Worm (Caenorhabditis elegans) whole organism, L4 larva: ENCODE measurements around the gene rme-1.

Source experiments
- F26F4.8 ChIP-seq: fragments of 200-800 bp; sonication (Bioruptor generic); conservative IDR thresholded peaks from 2 replicates; pipeline ENCODE4 v1.3.6; 2022; ENCODE audit warnings: missing genetic modification characterization, missing compliant biosample characterization
- R02D3.7 ChIP-seq: fragments of 150-350 bp; sonication (generic microtip); optimal IDR thresholded peaks from 3 replicates; lab custom pipeline; 2014; ENCODE audit warnings: missing biosample characterization, missing genetic modification characterization
- T20F7.1 ChIP-seq: fragments of 200-800 bp; sonication (Bioruptor generic); optimal IDR thresholded peaks from 2 replicates; lab custom pipeline; 2018; ENCODE audit warnings: mild to moderate bottlenecking, missing genetic modification characterization, missing compliant biosample characterization
- T26A8.4 ChIP-seq: fragments of 200-800 bp; sonication (Bioruptor generic); IDR thresholded peaks from 2 replicates; pipeline ENCODE4 v1.3.6; 2022; ENCODE audit warnings: missing genetic modification characterization, missing compliant biosample characterization
- Y105C5A.15 ChIP-seq: fragments of 200-800 bp; sonication (Bioruptor generic); IDR thresholded peaks from 2 replicates; pipeline ENCODE4 v1.3.6; 2022; ENCODE audit warnings: missing genetic modification characterization, missing compliant biosample characterization
- Y75B8A.6 ChIP-seq: fragments of 200-800 bp; sonication (Bioruptor generic); IDR thresholded peaks from 2 replicates; pipeline ENCODE4 v1.3.6; 2022; ENCODE audit warnings: missing genetic modification reagents, missing genetic modification characterization, missing compliant biosample characterization
- ZK337.2 ChIP-seq: fragments of 200-800 bp; sonication (Bioruptor generic); IDR thresholded peaks from 2 replicates; pipeline ENCODE4 v1.3.6; 2022; ENCODE audit warnings: missing genetic modification reagents, missing genetic modification characterization, missing compliant biosample characterization
- ZK546.5 ChIP-seq, 2 experiments: sonication (generic microtip); optimal IDR thresholded peaks; 2 replicates each; lab custom pipeline; 2017; ENCODE audit warnings: missing biosample characterization in 2 of 2, missing genetic modification characterization in 2 of 2
- aha-1 ChIP-seq: fragments of 150-350 bp; peaks from one replicate; lab custom pipeline; 2014; ENCODE audit warnings: missing biosample characterization, missing genetic modification characterization
- aly-2 ChIP-seq: sonication (generic microtip); optimal IDR thresholded peaks from 2 replicates; lab custom pipeline; 2018; ENCODE audit warnings: missing biosample characterization, missing genetic modification characterization
- ceh-20 ChIP-seq: fragments of 200-800 bp; sonication (Bioruptor generic); IDR thresholded peaks from 2 replicates; pipeline ENCODE4 v1.3.6; 2022; ENCODE audit warnings: missing genetic modification reagents, missing genetic modification characterization, missing compliant biosample characterization
- ceh-32 ChIP-seq: sonication (generic microtip); optimal IDR thresholded peaks from 2 replicates; lab custom pipeline; 2016; ENCODE audit warnings: mild to moderate bottlenecking, missing genetic modification characterization, missing compliant biosample characterization; ENCODE audit not compliant: poor library complexity
- ceh-44 ChIP-seq: fragments of 200-800 bp; sonication (Bioruptor generic); IDR thresholded peaks from 2 replicates; pipeline ENCODE4 v1.3.6; 2022; ENCODE audit warnings: missing genetic modification reagents, missing genetic modification characterization, missing compliant biosample characterization
- ceh-62 ChIP-seq: sonication (generic microtip); optimal IDR thresholded peaks from 2 replicates; lab custom pipeline; 2017; ENCODE audit warnings: missing biosample characterization, missing genetic modification characterization
- ceh-82 ChIP-seq: sonication (generic microtip); optimal IDR thresholded peaks from 2 replicates; lab custom pipeline; 2017; ENCODE audit warnings: missing biosample characterization, missing genetic modification characterization
- cey-2 ChIP-seq: sonication (generic microtip); optimal IDR thresholded peaks from 3 replicates; lab custom pipeline; 2017; ENCODE audit warnings: missing genetic modification characterization, mild to moderate bottlenecking, missing compliant biosample characterization, antibody characterized with exemption, borderline replicate concordance; ENCODE audit not compliant: insufficient read depth
- ctbp-1 ChIP-seq: fragments of 200-800 bp; sonication (Bioruptor generic); IDR thresholded peaks from 2 replicates; pipeline ENCODE4 v1.3.6; 2022; ENCODE audit warnings: missing genetic modification reagents, missing genetic modification characterization, missing compliant biosample characterization
- daf-16 ChIP-seq, 3 experiments: sonication (generic microtip); optimal IDR thresholded peaks; 2 replicates each; lab custom pipeline; 2016 to 2017; ENCODE audit warnings: missing genetic modification characterization in 3 of 3, missing genetic modification reagents in 3 of 3, mild to moderate bottlenecking in 2 of 3, missing compliant biosample characterization in 2 of 3, missing biosample characterization in 1 of 3, moderate library complexity in 1 of 3
- dmd-9 ChIP-seq: fragments of 200-800 bp; sonication (Bioruptor generic); IDR thresholded peaks from 2 replicates; pipeline ENCODE4 v1.3.6; 2022; ENCODE audit warnings: missing genetic modification reagents, missing genetic modification characterization, missing compliant biosample characterization
- dpl-1 ChIP-seq: fragments of 150-350 bp; optimal IDR thresholded peaks from 2 replicates; lab custom pipeline; 2014; ENCODE audit warnings: missing biosample characterization, missing genetic modification reagents, missing genetic modification characterization
- egl-27 ChIP-seq: sonication (generic microtip); optimal IDR thresholded peaks from 3 replicates; lab custom pipeline; 2017; ENCODE audit warnings: missing biosample characterization, missing genetic modification reagents, missing genetic modification characterization
- egl-43 ChIP-seq: fragments of 200-800 bp; sonication (Bioruptor generic); IDR thresholded peaks from 2 replicates; pipeline ENCODE4 v1.3.6; 2022; ENCODE audit warnings: missing genetic modification reagents, missing genetic modification characterization, missing compliant biosample characterization
- hlh-11 ChIP-seq: fragments of 200-800 bp; sonication (Bioruptor generic); optimal IDR thresholded peaks from 2 replicates; lab custom pipeline; 2018; ENCODE audit warnings: mild to moderate bottlenecking, missing genetic modification characterization, missing compliant biosample characterization
- jun-1 ChIP-seq: fragments of 150-350 bp; optimal IDR thresholded peaks from 2 replicates; lab custom pipeline; 2014; ENCODE audit warnings: missing biosample characterization, missing genetic modification reagents, missing genetic modification characterization
- lim-7 ChIP-seq: fragments of 200-800 bp; sonication (Bioruptor generic); IDR thresholded peaks from 2 replicates; pipeline ENCODE4 v1.3.6; 2022; ENCODE audit warnings: missing genetic modification characterization, missing compliant biosample characterization
- lin-13 ChIP-seq: fragments of 150-350 bp; optimal IDR thresholded peaks from 2 replicates; lab custom pipeline; 2014; ENCODE audit warnings: missing biosample characterization, missing genetic modification reagents, missing genetic modification characterization
- lin-29 ChIP-seq: fragments of 200-800 bp; sonication (Bioruptor generic); IDR thresholded peaks from 2 replicates; pipeline ENCODE4 v1.3.6; 2022; ENCODE audit warnings: missing genetic modification reagents, missing genetic modification characterization, missing compliant biosample characterization
- madf-9 ChIP-seq: fragments of 200-800 bp; sonication (Bioruptor generic); conservative IDR thresholded peaks from 2 replicates; pipeline ENCODE4 v1.3.6; 2022; ENCODE audit warnings: missing genetic modification reagents, missing genetic modification characterization, missing compliant biosample characterization
- mep-1 ChIP-seq: fragments of 150-350 bp; sonication (generic microtip); optimal IDR thresholded peaks from 3 replicates; lab custom pipeline; 2014; ENCODE audit warnings: missing biosample characterization, missing genetic modification characterization
- mes-2 ChIP-seq: sonication (generic microtip); optimal IDR thresholded peaks from 2 replicates; lab custom pipeline; 2016; ENCODE audit warnings: missing genotype, mild to moderate bottlenecking, missing genetic modification characterization, missing compliant biosample characterization; ENCODE audit not compliant: poor library complexity, severe bottlenecking
- nhr-111 ChIP-seq: fragments of 200-800 bp; sonication (Bioruptor generic); optimal IDR thresholded peaks from 2 replicates; lab custom pipeline; 2018; ENCODE audit warnings: mild to moderate bottlenecking, missing genetic modification characterization, missing compliant biosample characterization
- nhr-237 ChIP-seq: sonication (generic microtip); optimal IDR thresholded peaks from 2 replicates; lab custom pipeline; 2017; ENCODE audit warnings: missing biosample characterization, missing genetic modification characterization
- nhr-25 ChIP-seq: sonication (generic microtip); optimal IDR thresholded peaks from 2 replicates; lab custom pipeline; 2017; ENCODE audit warnings: missing genetic modification characterization, mild to moderate bottlenecking, missing compliant biosample characterization, antibody characterized with exemption, moderate library complexity, borderline replicate concordance; ENCODE audit not compliant: insufficient read depth
- nhr-48 ChIP-seq: sonication (generic microtip); optimal IDR thresholded peaks from 2 replicates; lab custom pipeline; 2016; ENCODE audit warnings: mild to moderate bottlenecking, missing genetic modification characterization, missing compliant biosample characterization
- nhr-77 ChIP-seq: fragments of 150-350 bp; optimal IDR thresholded peaks from 2 replicates; lab custom pipeline; 2014; ENCODE audit warnings: missing biosample characterization, missing genetic modification characterization
- pha-4 ChIP-seq, 2 experiments: fragments of 150-350 bp in 1 of 2; fragments of 200-800 bp in 1 of 2; sonication (Bioruptor generic) in 1 of 2; IDR thresholded peaks in 1 of 2; optimal IDR thresholded peaks in 1 of 2; 2 replicates each; pipeline versions ENCODE4 v1.3.6 to Lab custom; 2014 to 2022; ENCODE audit warnings: missing genetic modification characterization in 2 of 2, missing genetic modification reagents in 2 of 2, missing biosample characterization in 1 of 2, missing compliant biosample characterization in 1 of 2
- set-16 ChIP-seq: fragments of 200-800 bp; sonication (Bioruptor generic); IDR thresholded peaks from 2 replicates; pipeline ENCODE4 v1.3.6; 2022; ENCODE audit warnings: missing genetic modification reagents, missing genetic modification characterization, missing compliant biosample characterization
- skn-1 ChIP-seq: fragments of 150-350 bp; optimal IDR thresholded peaks from 2 replicates; lab custom pipeline; 2014; ENCODE audit warnings: missing biosample characterization, missing genetic modification characterization
- snpc-1.2 ChIP-seq: fragments of 200-800 bp; sonication (Bioruptor generic); IDR thresholded peaks from 2 replicates; pipeline ENCODE4 v1.3.6; 2022; ENCODE audit warnings: missing genetic modification reagents, missing genetic modification characterization, missing compliant biosample characterization
- spr-1 ChIP-seq: sonication (generic microtip); optimal IDR thresholded peaks from 2 replicates; lab custom pipeline; 2016; ENCODE audit warnings: mild to moderate bottlenecking, missing genetic modification characterization, missing compliant biosample characterization
- spr-3 ChIP-seq: fragments of 200-800 bp; sonication (Bioruptor generic); optimal IDR thresholded peaks from 2 replicates; lab custom pipeline; 2018; ENCODE audit warnings: mild to moderate bottlenecking, missing genetic modification characterization, missing compliant biosample characterization
- unc-130 ChIP-seq: sonication (generic microtip); optimal IDR thresholded peaks from 2 replicates; lab custom pipeline; 2016; ENCODE audit warnings: missing genetic modification reagents, missing genetic modification characterization, missing compliant biosample characterization
- unc-39 ChIP-seq: sonication (generic microtip); optimal IDR thresholded peaks from 2 replicates; lab custom pipeline; 2017; ENCODE audit warnings: missing biosample characterization, missing genetic modification characterization
- unc-62 ChIP-seq, 3 experiments: fragments of 150-350 bp in 1 of 3; sonication (generic microtip); optimal IDR thresholded peaks in 2 of 3; peaks in 1 of 3; 1 replicate in 1 of 3; 2 replicates in 2 of 3; lab custom pipeline; 2014 to 2017; ENCODE audit warnings: missing biosample characterization in 3 of 3, missing genetic modification characterization in 3 of 3, missing genetic modification reagents in 3 of 3, missing genotype in 1 of 3
- zag-1 ChIP-seq: fragments of 150-350 bp; optimal IDR thresholded peaks from 2 replicates; lab custom pipeline; 2014; ENCODE audit warnings: missing biosample characterization, missing genetic modification characterization
- zfp-3 ChIP-seq: fragments of 200-800 bp; sonication (Bioruptor generic); conservative IDR thresholded peaks from 2 replicates; pipeline ENCODE4 v1.3.6; 2022; ENCODE audit warnings: missing genetic modification reagents, missing genetic modification characterization, missing compliant biosample characterization
- zip-11 ChIP-seq: fragments of 200-800 bp; sonication (Bioruptor generic); IDR thresholded peaks from 2 replicates; pipeline ENCODE4 v1.3.6; 2022; ENCODE audit warnings: missing genetic modification characterization, missing compliant biosample characterization
- ztf-11 ChIP-seq: fragments of 150-350 bp; optimal IDR thresholded peaks from 2 replicates; lab custom pipeline; 2014; ENCODE audit warnings: missing biosample characterization, missing genetic modification characterization

Gene rme-1

DNA sequence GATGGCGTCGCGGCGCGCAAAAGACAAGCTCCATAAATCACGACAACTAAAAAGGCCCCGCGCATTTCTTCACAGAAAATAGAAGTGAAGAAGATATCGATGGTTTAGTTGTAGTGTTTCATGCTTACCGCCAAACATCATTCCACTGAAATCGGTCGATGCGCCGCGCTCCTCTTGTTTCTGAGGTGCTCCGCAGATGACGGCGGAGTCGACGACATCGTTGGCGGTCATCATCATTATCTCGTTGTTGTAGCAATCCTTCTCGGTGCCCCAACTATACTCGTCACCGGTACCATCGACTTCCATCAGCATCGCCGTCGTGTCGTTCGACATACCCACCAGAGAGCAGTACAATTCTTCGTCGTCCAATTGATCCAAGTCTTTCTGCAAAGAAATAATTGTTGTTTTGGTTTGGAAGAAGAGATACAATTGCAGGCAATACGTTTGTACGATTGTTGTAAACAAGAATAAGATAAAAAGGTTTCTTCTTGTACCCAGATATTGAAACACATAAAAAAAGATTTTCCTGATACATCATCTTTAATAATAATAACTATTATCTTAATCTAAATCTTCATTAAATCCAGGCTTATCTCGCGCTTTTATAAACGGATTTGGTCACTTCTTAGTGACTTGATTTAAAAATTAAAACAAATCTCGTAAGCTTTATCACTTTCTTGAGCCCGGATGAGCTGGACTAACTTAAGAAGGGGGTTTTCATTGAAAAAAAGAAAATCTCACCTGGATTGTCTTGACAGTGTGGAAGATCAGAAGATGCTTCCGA is 17.3 kb downstream of the rme-1 start:
- TF ChIP-seq ctbp-1 (GFP tag; lab: Robert Waterston, UW) (peak; percentile 28; the same call in 1 of the 2 replicates), nhr-48 (tag; lab: Kevin White, UChicago) (no peak), zfp-3 (GFP tag; lab: Robert Waterston, UW) (peak; percentile 21; the same call in 1 of the 2 replicates), dpl-1 (GFP tag; lab: Kevin White, UChicago) (no peak), dmd-9 (GFP tag; lab: Robert Waterston, UW) (no peak), egl-43 (GFP tag; lab: Robert Waterston, UW) (peak; percentile 70; the same call in 1 of the 2 replicates), egl-27 (tag; lab: Kevin White, UChicago) (no peak), Y105C5A.15 (no peak), aly-2 (tag; lab: Kevin White, UChicago) (no peak), set-16 (peak; percentile 39; the same call in 1 of the 2 replicates), cey-2 (tag; lab: Kevin White, UChicago) (no peak), lin-13 (GFP tag; lab: Kevin White, UChicago) (no peak), snpc-1.2 (GFP tag; lab: Robert Waterston, UW) (peak; percentile 33; the same call in 1 of the 2 replicates), spr-3 (GFP tag; lab: Kevin White, UChicago) (no peak), R02D3.7 (tag; lab: Kevin White, UChicago) (no peak), lim-7 (GFP tag; lab: Robert Waterston, UW) (no peak), jun-1 (tag; lab: Kevin White, UChicago) (no peak), spr-1 (tag; lab: Kevin White, UChicago) (no peak), T20F7.1 (GFP tag; lab: Kevin White, UChicago) (peak; percentile 15), pha-4 (GFP tag; IDR thresholded peaks at IDR 0.05; lab: Robert Waterston, UW) (no peak; the same call in 1 of the 2 replicates), pha-4 (tag; optimal IDR thresholded peaks at IDR 0.05; lab: Kevin White, UChicago) (no peak), ceh-62 (tag; lab: Kevin White, UChicago) (no peak), Y75B8A.6 (GFP tag; lab: Robert Waterston, UW) (no peak), mes-2 (tag; lab: Kevin White, UChicago) (no peak), ceh-20 (GFP tag; lab: Robert Waterston, UW) (no peak; the same call in 1 of the 2 replicates), T26A8.4 (GFP tag; lab: Robert Waterston, UW) (peak; percentile 45), ztf-11 (tag; lab: Kevin White, UChicago) (no peak), nhr-25 (tag; lab: Kevin White, UChicago) (no peak), lin-29 (GFP tag; lab: Robert Waterston, UW) (no peak), skn-1 (no peak), ceh-32 (tag; lab: Kevin White, UChicago) (no peak), zip-11 (GFP tag; lab: Robert Waterston, UW) (no peak), nhr-237 (tag; lab: Kevin White, UChicago) (no peak), F26F4.8 (GFP tag; lab: Robert Waterston, UW) (no peak), aha-1 (tag; lab: Kevin White, UChicago) (no peak), madf-9 (GFP tag; lab: Robert Waterston, UW) (peak; percentile 55; the same call in 1 of the 2 replicates), hlh-11 (tag; lab: Kevin White, UChicago) (peak; percentile 5), ZK337.2 (no peak), unc-39 (tag; lab: Kevin White, UChicago) (no peak), ceh-82 (tag; lab: Kevin White, UChicago) (no peak), unc-62 (GFP tag; optimal IDR thresholded peaks at IDR 0.05 in 1 of 2; lab: Kevin White, UChicago) (no peak), unc-62 (tag; optimal IDR thresholded peaks at IDR 0.05; lab: Kevin White, UChicago) (no peak), unc-130 (GFP tag; lab: Kevin White, UChicago) (no peak), ZK546.5 (tag; optimal IDR thresholded peaks at IDR 0.05; lab: Kevin White, UChicago) (no peak), zag-1 (no peak), ceh-44 (GFP tag; lab: Robert Waterston, UW) (no peak), daf-16 (GFP tag; optimal IDR thresholded peaks at IDR 0.05; lab: Kevin White, UChicago) (peak in 1 of 2 experiments; percentile 8), daf-16 (tag; optimal IDR thresholded peaks at IDR 0.05; lab: Kevin White, UChicago) (peak; percentile 24), nhr-111 (GFP tag; lab: Kevin White, UChicago) (no peak), mep-1 (tag; lab: Kevin White, UChicago) (peak; percentile 5), nhr-77 (tag; lab: Kevin White, UChicago) (no peak)
